Worm (Caenorhabditis elegans): ENCODE data around the gene pmpl-1.

Gene pmpl-1

ce11 chrX:3819697-3820096 is 31.9 kb downstream of the pmpl-1 start (continued):
- TF ChIP-seq nfya-2 (GFP tag; IDR thresholded peaks at IDR 0.05), result no peak
- no peak for TF ChIP-seq lin-40 (tag; optimal IDR thresholded peaks at IDR 0.05)
- peak; percentile 63 for TF ChIP-seq pha-4 (tag; optimal IDR thresholded peaks at IDR 0.05)

- no peak for TF ChIP-seq Y53F4B.3 (GFP tag; IDR thresholded peaks at IDR 0.05)
- TF ChIP-seq tbp1 (GFP tag; optimal IDR thresholded peaks at IDR 0.05), result no peak
- peak; percentile 50; the same call in 1 of the 2 replicates for TF ChIP-seq madf-3 (GFP tag; IDR thresholded peaks at IDR 0.05)
- TF ChIP-seq F10E7.11 (tag; optimal IDR thresholded peaks at IDR 0.05), result no peak
- TF ChIP-seq akir-1 (GFP tag; optimal IDR thresholded peaks at IDR 0.05), result no peak
- TF ChIP-seq nfya-1 (tag; optimal IDR thresholded peaks at IDR 0.05; ENCODE audit: borderline replicate concordance, insufficient read depth), result no peak
- TF ChIP-seq Y79H2A.3 (GFP tag; conservative IDR thresholded peaks at IDR 0.05), result no peak
- TF ChIP-seq lin-54 (GFP tag; optimal IDR thresholded peaks at IDR 0.05), result no peak
- TF ChIP-seq ama-1 (optimal IDR thresholded peaks at IDR 0.05), result no peak
- TF ChIP-seq ama-1 (GFP tag; optimal IDR thresholded peaks at IDR 0.05), result no peak
- 0 out of 2 replicates have a peak, but pooled peaks have one; percentile 40 for TF ChIP-seq nfyb-1 (GFP tag; IDR thresholded peaks at IDR 0.05)
- TF ChIP-seq lag-1 (GFP tag; IDR thresholded peaks at IDR 0.05), result no peak
- TF ChIP-seq hlh-26 (GFP tag; conservative IDR thresholded peaks at IDR 0.05), result no peak
- peak; percentile 87 for TF ChIP-seq nhr-80 (tag; optimal IDR thresholded peaks at IDR 0.05)
- TF ChIP-seq fkh-3 (tag; optimal IDR thresholded peaks at IDR 0.05), result no peak
- no peak for TF ChIP-seq atf-7 (tag; optimal IDR thresholded peaks at IDR 0.05)
- no peak for TF ChIP-seq cebp-1 (GFP tag; IDR thresholded peaks at IDR 0.05)
- peak; percentile 17 for TF ChIP-seq cebp-1 (tag; optimal IDR thresholded peaks at IDR 0.05)
- no peak for TF ChIP-seq lsl-1 (GFP tag; optimal IDR thresholded peaks at IDR 0.05)
- TF ChIP-seq ceh-91 (GFP tag; IDR thresholded peaks at IDR 0.05), result no peak
- peak; percentile 8 for TF ChIP-seq pha-4 (tag; optimal IDR thresholded peaks at IDR 0.05)
- TF ChIP-seq sea-2 (GFP tag; IDR thresholded peaks at IDR 0.05), result no peak
These were observed 32.8 kb downstream of the pmpl-1 start for ce11 chrX:3820666-3821065.

- TF ChIP-seq ama-1 (optimal IDR thresholded peaks at IDR 0.05) (no peak), ama-1 (GFP tag; optimal IDR thresholded peaks at IDR 0.05) (no peak), hlh-12 (tag; optimal IDR thresholded peaks at IDR 0.05) (no peak), T07F8.4 (tag; optimal IDR thresholded peaks at IDR 0.05) (no peak), lir-1 (GFP tag; conservative IDR thresholded peaks at IDR 0.05) (no peak), cebp-1 (GFP tag; IDR thresholded peaks at IDR 0.05) (no peak), cebp-1 (tag; optimal IDR thresholded peaks at IDR 0.05) (no peak), Y53G8AR.9 (GFP tag; conservative IDR thresholded peaks at IDR 0.05) (no peak), T26A5.8 (tag; optimal IDR thresholded peaks at IDR 0.05) (no peak), pha-4 (tag; optimal IDR thresholded peaks at IDR 0.05) (no peak), pbrm-1 (GFP tag; IDR thresholded peaks at IDR 0.05) (0 out of 2 replicates have a peak, but pooled peaks have one; percentile 6), B0336.3 (GFP tag; IDR thresholded peaks at IDR 0.05) (no peak), zfh-2 (GFP tag; conservative IDR thresholded peaks at IDR 0.05) (peak; percentile 65), lin-26 (GFP tag; IDR thresholded peaks at IDR 0.05) (no peak), xnd-1 (tag; optimal IDR thresholded peaks at IDR 0.05) (no peak), F37B4.10 (GFP tag; IDR thresholded peaks at IDR 0.05) (no peak), him-1 (tag; optimal IDR thresholded peaks at IDR 0.05) (no peak)
These were observed 33.8 kb downstream of the pmpl-1 start for ce11 chrX:3821609-3822008.

DNA sequence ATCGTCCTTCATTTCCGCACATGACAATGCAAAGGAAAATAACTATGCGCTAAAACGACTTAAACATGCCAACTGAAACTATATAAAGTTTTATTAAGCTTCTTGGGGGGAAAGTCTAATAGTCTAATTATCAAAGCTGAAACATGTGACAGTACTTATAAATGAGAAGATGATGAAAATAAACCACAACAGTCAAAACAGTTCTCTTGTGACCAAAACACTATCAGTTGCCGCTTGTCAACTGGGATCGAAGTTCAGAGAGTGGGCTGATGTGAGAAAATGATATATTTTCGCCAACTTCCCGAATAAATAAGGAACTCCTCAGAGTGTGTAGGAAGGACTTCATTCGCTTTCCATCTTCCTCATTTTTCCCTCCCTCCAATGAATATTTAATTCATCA is 34.2 kb downstream of the pmpl-1 start:
- TF ChIP-seq C06A6.2 (GFP tag; conservative IDR thresholded peaks at IDR 0.05) (no peak), nhr-80 (tag; optimal IDR thresholded peaks at IDR 0.05) (peak; percentile 48)

All from whole organism, young adult.